Worm (Caenorhabditis elegans): ENCODE results near the gene F44E2.7.

The F44E2.7 gene

DNA sequence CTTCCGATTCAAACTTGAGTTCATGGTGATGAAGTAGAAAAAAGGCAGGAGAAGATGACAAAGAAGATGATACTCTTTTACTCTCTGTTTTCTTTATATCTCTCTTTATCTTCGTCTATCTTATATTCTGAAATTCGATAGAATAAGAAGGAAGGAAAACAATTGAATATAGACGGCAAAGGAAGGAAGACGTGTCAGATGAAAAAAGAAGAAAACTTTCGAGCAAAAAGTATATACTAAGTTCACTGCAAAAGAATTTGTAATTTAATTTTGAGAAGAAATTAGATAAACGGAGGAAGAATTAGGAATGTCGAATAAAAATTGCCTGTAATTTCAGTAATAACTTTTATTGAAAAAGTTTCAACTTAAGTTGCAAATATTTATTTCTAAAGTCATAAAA, 28.7 kb upstream of the F44E2.7 start, which contains the start of gene K01F9.2:
Gene K01F9.2, minus strand, starts transcription at position 127 of the 400 bp plus-strand sequence.
- TF ChIP-seq nhr-232 (tag; optimal IDR thresholded peaks at IDR 0.05): no peak
- peak; percentile 85 for TF ChIP-seq unc-42 (tag; optimal IDR thresholded peaks at IDR 0.05)

ce11 chrIII:8873990-8874668, 25.9 kb upstream of the F44E2.7 start:
- no peak for TF ChIP-seq hlh-13 (GFP tag; optimal IDR thresholded peaks at IDR 0.05)
- TF ChIP-seq ama-1 (optimal IDR thresholded peaks at IDR 0.05): peak; percentile 70
- peak; percentile 51 for TF ChIP-seq fkh-6 (tag; optimal IDR thresholded peaks at IDR 0.05)
- peak; percentile 94 for TF ChIP-seq nfya-1 (tag; optimal IDR thresholded peaks at IDR 0.05)
- no peak for TF ChIP-seq ceh-19 (GFP tag; optimal IDR thresholded peaks at IDR 0.05)
- TF ChIP-seq unc-55 (GFP tag; optimal IDR thresholded peaks at IDR 0.05): peak; percentile 89
- TF ChIP-seq dve-1 (tag; optimal IDR thresholded peaks at IDR 0.05): no peak
- peak; percentile 6 for TF ChIP-seq tbx-7 (tag; optimal IDR thresholded peaks at IDR 0.05)
- peak; percentile 86 for TF ChIP-seq rnt-1 (tag; optimal IDR thresholded peaks at IDR 0.05)
- TF ChIP-seq sdc-2 (tag; optimal IDR thresholded peaks at IDR 0.05): peak; percentile 70
- TF ChIP-seq che-1 (tag; optimal IDR thresholded peaks at IDR 0.05): peak; percentile 23
- TF ChIP-seq C08G9.2 (tag; optimal IDR thresholded peaks at IDR 0.05): peak; percentile 75
- TF ChIP-seq pqm-1 (tag; optimal IDR thresholded peaks at IDR 0.05): peak; percentile 14
- TF ChIP-seq sox-2 (GFP tag; IDR thresholded peaks at IDR 0.05): no peak
- TF ChIP-seq ztf-16 (tag; optimal IDR thresholded peaks at IDR 0.05): peak; percentile 36
- peak; percentile 85 for TF ChIP-seq pros-1 (tag; optimal IDR thresholded peaks at IDR 0.05)
- no peak for TF ChIP-seq unc-3 (GFP tag; conservative IDR thresholded peaks at IDR 0.05)
- TF ChIP-seq unc-3 (tag; optimal IDR thresholded peaks at IDR 0.05): peak; percentile 61
- peak; percentile 80 for TF ChIP-seq ceh-34 (tag; optimal IDR thresholded peaks at IDR 0.05)
- peak; percentile 63 for TF ChIP-seq T23F11.4 (GFP tag; optimal IDR thresholded peaks at IDR 0.05)
- TF ChIP-seq nhr-232 (tag; optimal IDR thresholded peaks at IDR 0.05): peak; percentile 7
- TF ChIP-seq ceh-14 (tag; optimal IDR thresholded peaks at IDR 0.05): peak; percentile 75
- no peak for TF ChIP-seq npax-4 (tag; optimal IDR thresholded peaks at IDR 0.05)
- peak; percentile 28 for TF ChIP-seq ceh-6 (GFP tag; optimal IDR thresholded peaks at IDR 0.05)
- TF ChIP-seq ceh-18 (tag; optimal IDR thresholded peaks at IDR 0.05): peak; percentile 95
- no peak for TF ChIP-seq mec-3 (tag; optimal IDR thresholded peaks at IDR 0.05; ENCODE audit: borderline replicate concordance)
- peak; percentile 90 for TF ChIP-seq tbx-2 (tag; optimal IDR thresholded peaks at IDR 0.05)
- TF ChIP-seq ceh-22 (tag; optimal IDR thresholded peaks at IDR 0.05): no peak
- no peak for TF ChIP-seq ceh-30 (tag; optimal IDR thresholded peaks at IDR 0.05)
- peak; percentile 75 for TF ChIP-seq hlh-8 (tag; optimal IDR thresholded peaks at IDR 0.05)
- no peak for TF ChIP-seq ceh-45 (GFP tag; IDR thresholded peaks at IDR 0.05)
- TF ChIP-seq unc-42 (tag; optimal IDR thresholded peaks at IDR 0.05): peak; percentile 83
- TF ChIP-seq pat-9 (tag; optimal IDR thresholded peaks at IDR 0.05): peak; percentile 64
- TF ChIP-seq syd-9 (tag; optimal IDR thresholded peaks at IDR 0.05): peak; percentile 86
- TF ChIP-seq fax-1 (tag; optimal IDR thresholded peaks at IDR 0.05): no peak
- peak; percentile 20 for TF ChIP-seq ceh-2 (tag; optimal IDR thresholded peaks at IDR 0.05)
- peak; percentile 17 for TF ChIP-seq madf-2 (tag; optimal IDR thresholded peaks at IDR 0.05)
- peak; percentile 11 for TF ChIP-seq hlh-6 (tag; optimal IDR thresholded peaks at IDR 0.05)
- TF ChIP-seq ref-2 (tag; optimal IDR thresholded peaks at IDR 0.05): peak; percentile 74
- TF ChIP-seq ceh-31 (tag; optimal IDR thresholded peaks at IDR 0.05): peak; percentile 94
- peak; percentile 70 for TF ChIP-seq hlh-30 (tag; optimal IDR thresholded peaks at IDR 0.05; ENCODE audit: insufficient read depth)
